Fruit fly (Drosophila melanogaster) whole organism, embryonic: ENCODE measurements around the gene CG32448.

Experiments used
- Abd-B ChIP-seq: fragments of 200-800 bp; sonication (Bioruptor generic); optimal IDR thresholded peaks from 2 replicates; lab custom pipeline; 2018; ENCODE audit warnings: missing biosample characterization, mild to moderate bottlenecking, missing genetic modification characterization, moderate library complexity
- Ada2b ChIP-seq: fragments of 200-800 bp; sonication (Bioruptor generic); IDR thresholded peaks from 2 replicates; pipeline ENCODE4 v1.3.6; 2022; ENCODE audit warnings: missing biosample characterization, missing genetic modification characterization
- Awh ChIP-seq: fragments of 200-800 bp; sonication (Bioruptor generic); IDR thresholded peaks from 2 replicates; pipeline ENCODE4, ENCODE4 v1.3.6; 2022; ENCODE audit warnings: missing biosample characterization, missing genetic modification characterization
- CG10959 ChIP-seq: fragments of 200-800 bp; sonication (Bioruptor generic); IDR thresholded peaks from 2 replicates; pipeline ENCODE4 v1.3.6; 2022; ENCODE audit warnings: missing biosample characterization, missing genetic modification characterization
- CG11723 ChIP-seq: fragments of 200-800 bp; sonication (Bioruptor generic); optimal IDR thresholded peaks from 2 replicates; lab custom pipeline; 2017; ENCODE audit warnings: missing biosample characterization, mild to moderate bottlenecking, missing genetic modification characterization
- CG12942 ChIP-seq: fragments of 200-800 bp; sonication (Bioruptor generic); optimal IDR thresholded peaks from 3 replicates; lab custom pipeline; 2016; ENCODE audit warnings: missing biosample characterization, missing genetic modification characterization
- CG13123 ChIP-seq: fragments of 200-800 bp; sonication (Bioruptor generic); optimal IDR thresholded peaks from 2 replicates; lab custom pipeline; 2016; ENCODE audit warnings: missing biosample characterization, missing genetic modification characterization
- CG13287 ChIP-seq: fragments of 200-800 bp; sonication (Bioruptor generic); IDR thresholded peaks from 2 replicates; pipeline ENCODE4 v1.3.6; 2022; ENCODE audit warnings: missing biosample characterization, missing genetic modification characterization; ENCODE audit not compliant: partially characterized antibody
- CG14441 ChIP-seq: fragments of 200-800 bp; sonication (Bioruptor generic); IDR thresholded peaks from 2 replicates; pipeline ENCODE4 v1.3.6; 2022; ENCODE audit warnings: missing biosample characterization, missing genetic modification characterization
- CG15269 ChIP-seq: fragments of 200-800 bp; sonication (Bioruptor generic); optimal IDR thresholded peaks from 2 replicates; lab custom pipeline; 2018; ENCODE audit warnings: missing biosample characterization, mild to moderate bottlenecking, missing genetic modification characterization, moderate library complexity
- CG15479 ChIP-seq: fragments of 200-800 bp; sonication (Bioruptor generic); optimal IDR thresholded peaks from 3 replicates; lab custom pipeline; 2019; ENCODE audit warnings: missing biosample characterization, mild to moderate bottlenecking, missing genetic modification characterization, moderate library complexity
- CG1602 ChIP-seq: fragments of 200-800 bp; sonication (Bioruptor generic); optimal IDR thresholded peaks from 3 replicates; lab custom pipeline; 2016; ENCODE audit warnings: missing biosample characterization, missing genetic modification characterization
- CG16815 ChIP-seq: fragments of 200-800 bp; sonication (Bioruptor generic); optimal IDR thresholded peaks from 3 replicates; lab custom pipeline; 2017; ENCODE audit warnings: missing biosample characterization, mild to moderate bottlenecking, missing genetic modification characterization
- CG2116 ChIP-seq: fragments of 200-800 bp; sonication (Bioruptor generic); optimal IDR thresholded peaks from 3 replicates; lab custom pipeline; 2018; ENCODE audit warnings: missing biosample characterization, mild to moderate bottlenecking, missing genetic modification characterization
- CG2199 ChIP-seq: fragments of 200-800 bp; sonication (Bioruptor generic); IDR thresholded peaks from 3 replicates; pipeline ENCODE4 v1.3.6; 2022; ENCODE audit warnings: missing biosample characterization, missing genetic modification characterization
- CG31441 ChIP-seq: fragments of 200-800 bp; sonication (Bioruptor generic); IDR thresholded peaks from 2 replicates; pipeline ENCODE4 v1.3.6; 2022; ENCODE audit warnings: missing biosample characterization, missing genetic modification characterization
- CG3407 ChIP-seq: fragments of 200-800 bp; sonication (Bioruptor generic); optimal IDR thresholded peaks from 2 replicates; lab custom pipeline; 2018; ENCODE audit warnings: missing biosample characterization, mild to moderate bottlenecking, missing genetic modification characterization
- CG3726 ChIP-seq: fragments of 200-800 bp; sonication (Bioruptor generic); IDR thresholded peaks from 3 replicates; pipeline ENCODE4, ENCODE4 v1.3.6; 2022; ENCODE audit warnings: missing biosample characterization, missing genetic modification characterization
- CG5180 ChIP-seq: fragments of 200-800 bp; sonication (Bioruptor generic); optimal IDR thresholded peaks from 3 replicates; lab custom pipeline; 2017; ENCODE audit warnings: missing biosample characterization, missing genetic modification characterization, mild to moderate bottlenecking, moderate library complexity, missing genetic modification reagents
- CG6272 ChIP-seq: fragments of 200-800 bp; sonication (Bioruptor generic); IDR thresholded peaks from 2 replicates; pipeline ENCODE4 v1.3.6; 2022; ENCODE audit warnings: missing biosample characterization, missing genetic modification characterization
- CG6689 ChIP-seq: fragments of 200-800 bp; sonication (Bioruptor generic); IDR thresholded peaks from 2 replicates; pipeline ENCODE4 v1.3.6; 2022; ENCODE audit warnings: missing biosample characterization, missing genetic modification characterization
- CG8290 ChIP-seq, 3 experiments: fragments of 200-800 bp; sonication (Bioruptor generic); optimal IDR thresholded peaks; 2 replicates each; lab custom pipeline; 2016 to 2019; ENCODE audit warnings: missing biosample characterization in 3 of 3, missing genetic modification characterization in 3 of 3, mild to moderate bottlenecking in 2 of 3, moderate library complexity in 1 of 3
- CG8924 ChIP-seq: fragments of 200-800 bp; optimal IDR thresholded peaks from 3 replicates; lab custom pipeline; 2019; ENCODE audit warnings: missing biosample characterization, mild to moderate bottlenecking, missing genetic modification characterization, moderate library complexity
- Chrac-16 ChIP-seq: fragments of 200-800 bp; sonication (Bioruptor generic); optimal IDR thresholded peaks from 3 replicates; lab custom pipeline; 2016; ENCODE audit warnings: missing biosample characterization, missing genetic modification characterization
- Dp ChIP-seq: fragments of 200-800 bp; sonication (Bioruptor generic); optimal IDR thresholded peaks from 2 replicates; lab custom pipeline; 2018; ENCODE audit warnings: missing biosample characterization, mild to moderate bottlenecking, missing genetic modification characterization, moderate library complexity
- HLH3B ChIP-seq: fragments of 200-800 bp; sonication (Bioruptor generic); IDR thresholded peaks from 2 replicates; pipeline ENCODE4 v1.3.6; 2022; ENCODE audit warnings: missing biosample characterization, missing genetic modification characterization
- Hr78 ChIP-seq, 2 experiments: fragments of 200-800 bp in 1 of 2; fragments of >200 bp in 1 of 2; sonication (Bioruptor generic) in 1 of 2; optimal IDR thresholded peaks; 2 replicates each; lab custom pipeline; 2017 to 2019; ENCODE audit warnings: missing biosample characterization in 2 of 2, missing genetic modification characterization in 2 of 2, mild to moderate bottlenecking in 1 of 2, moderate library complexity in 1 of 2
- Lhr ChIP-seq: fragments of 200-800 bp; sonication (Bioruptor generic); optimal IDR thresholded peaks from 3 replicates; lab custom pipeline; 2017; ENCODE audit warnings: mild to moderate bottlenecking, missing biosample characterization, missing genetic modification reagents, missing genetic modification characterization
- Lim3 ChIP-seq: fragments of 200-800 bp; sonication (Bioruptor generic); IDR thresholded peaks from 2 replicates; pipeline ENCODE4 v1.3.6; 2022; ENCODE audit warnings: missing biosample characterization, missing genetic modification characterization
- MBD-R2 ChIP-seq: fragments of 200-800 bp; sonication (Bioruptor generic); IDR thresholded peaks from 2 replicates; pipeline ENCODE4 v1.3.6; 2022; ENCODE audit warnings: missing biosample characterization, missing genetic modification characterization
- Med ChIP-seq: fragments of 200-800 bp; sonication (Bioruptor generic); peaks from one replicate; lab custom pipeline; 2016; ENCODE audit warnings: missing biosample characterization, missing genetic modification characterization, mild to moderate bottlenecking, inconsistent platforms, moderate library complexity
- NFAT ChIP-seq: fragments of 200-800 bp; sonication (Bioruptor generic); IDR thresholded peaks from 2 replicates; pipeline ENCODE4 v1.3.6; 2022; ENCODE audit warnings: missing biosample characterization, missing genetic modification characterization
- Nf-YA ChIP-seq: fragments of 200-800 bp; sonication (Bioruptor generic); IDR thresholded peaks from 2 replicates; pipeline ENCODE4 v1.3.6; 2022; ENCODE audit warnings: missing biosample characterization, missing genetic modification characterization
- Rfx ChIP-seq: fragments of 200-800 bp; sonication (Bioruptor generic); IDR thresholded peaks from 2 replicates; pipeline ENCODE4 v1.3.6; 2022; ENCODE audit warnings: missing biosample characterization, missing genetic modification characterization
- Vsx1 ChIP-seq: fragments of 200-800 bp; sonication (Bioruptor generic); optimal IDR thresholded peaks from 2 replicates; lab custom pipeline; 2017; ENCODE audit warnings: missing biosample characterization, mild to moderate bottlenecking, missing genetic modification characterization, missing genetic modification reagents
- Xrp1 ChIP-seq: fragments of 200-800 bp; sonication (Bioruptor generic); IDR thresholded peaks from 2 replicates; pipeline ENCODE4 v1.3.6; 2022; ENCODE audit warnings: missing biosample characterization, missing genetic modification characterization
- btn ChIP-seq: fragments of 200-800 bp; sonication (Bioruptor generic); optimal IDR thresholded peaks from 2 replicates; lab custom pipeline; 2016; ENCODE audit warnings: missing biosample characterization, missing genetic modification characterization
- cato ChIP-seq: fragments of 200-800 bp; sonication (Bioruptor generic); optimal IDR thresholded peaks from 2 replicates; lab custom pipeline; 2016; ENCODE audit warnings: missing biosample characterization, missing genetic modification characterization, borderline replicate concordance
- crol ChIP-seq: fragments of 200-800 bp; sonication (Bioruptor generic); IDR thresholded peaks from 2 replicates; pipeline ENCODE4 v1.3.6; 2022; ENCODE audit warnings: missing biosample characterization, missing genetic modification characterization
- dpn ChIP-seq, 2 experiments: fragments of 200-800 bp; sonication (Bioruptor generic); optimal IDR thresholded peaks; 3 replicates each; lab custom pipeline; 2016; ENCODE audit warnings: missing biosample characterization in 2 of 2, missing genetic modification characterization in 2 of 2
- fru ChIP-seq: fragments of >200 bp; optimal IDR thresholded peaks from 2 replicates; lab custom pipeline; 2017
- gem ChIP-seq: fragments of 200-800 bp; sonication (Bioruptor generic); optimal IDR thresholded peaks from 2 replicates; lab custom pipeline; 2019; ENCODE audit warnings: missing biosample characterization, mild to moderate bottlenecking, missing genetic modification characterization, moderate library complexity
- psq ChIP-seq: fragments of 200-800 bp; sonication (Bioruptor generic); optimal IDR thresholded peaks from 2 replicates; lab custom pipeline; 2017; ENCODE audit warnings: missing biosample characterization, missing genetic modification characterization
- row ChIP-seq: fragments of 200-800 bp; sonication (Bioruptor generic); IDR thresholded peaks from 3 replicates; pipeline ENCODE4 v1.3.6; 2022; ENCODE audit warnings: missing biosample characterization, missing genetic modification characterization
- sim ChIP-seq: fragments of 200-800 bp; sonication (Bioruptor generic); IDR thresholded peaks from 2 replicates; pipeline ENCODE4 v1.3.6; 2022; ENCODE audit warnings: missing biosample characterization, missing genetic modification characterization
- slbo ChIP-seq: fragments of 200-800 bp; sonication (Bioruptor generic); IDR thresholded peaks from 2 replicates; pipeline ENCODE4 v1.3.6; 2022; ENCODE audit warnings: missing biosample characterization, missing genetic modification characterization
- ttk ChIP-seq: fragments of 200-800 bp; sonication (Bioruptor generic); IDR thresholded peaks from 2 replicates; pipeline ENCODE4 v2.1.2; 2022; ENCODE audit warnings: missing biosample characterization, missing genetic modification characterization
- wdn ChIP-seq: fragments of 200-800 bp; sonication (Bioruptor generic); IDR thresholded peaks from 2 replicates; pipeline ENCODE4 v1.3.6; 2022; ENCODE audit warnings: missing biosample characterization, missing genetic modification characterization
- zf30C ChIP-seq: fragments of 200-800 bp; sonication (Bioruptor generic); optimal IDR thresholded peaks from 3 replicates; lab custom pipeline; 2018; ENCODE audit warnings: missing biosample characterization, mild to moderate bottlenecking, missing genetic modification characterization

CG32448 gene

DNA sequence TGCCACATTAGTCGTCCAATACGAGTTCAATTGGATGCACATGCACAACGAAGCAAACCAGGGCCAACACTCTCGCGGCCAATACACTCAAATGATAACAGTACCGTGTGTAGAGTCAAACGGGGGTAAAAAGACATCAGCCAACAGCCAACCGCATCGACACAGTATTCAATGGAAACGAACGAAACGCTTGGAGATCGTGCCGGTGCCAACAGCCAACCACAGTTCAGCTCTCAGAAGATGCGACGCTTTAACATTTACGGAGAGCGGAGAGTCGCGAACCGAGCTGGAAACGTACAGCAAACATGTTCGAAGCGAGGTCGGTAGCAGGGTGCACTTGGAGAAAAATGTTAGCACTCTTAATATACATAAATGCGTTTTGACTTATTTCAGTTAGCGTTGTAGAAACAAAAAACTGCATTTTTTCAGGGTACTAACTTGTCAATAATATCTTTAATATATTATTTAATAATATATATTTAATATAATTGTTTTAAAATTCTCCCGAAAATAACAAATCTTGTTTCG lies 20.2 kb downstream of the CG32448 start (continued):
- TF ChIP-seq row (GFP tag; lab: Robert Waterston, UW) (peak; percentile 86; the same call in 2 of the 3 replicates), Hr78 (GFP tag; optimal IDR thresholded peaks at IDR 0.05; lab: Kevin White, UChicago) (peak in 1 of 2 experiments; percentile 49), Chrac-16 (GFP tag; lab: Kevin White, UChicago) (peak; percentile 46), CG15269 (tag; lab: Kevin White, UChicago) (no peak), CG1602 (GFP tag; lab: Kevin White, UChicago) (peak; percentile 59), psq (GFP tag; lab: Kevin White, UChicago) (peak; percentile 44), Abd-B (GFP tag; lab: Kevin White, UChicago) (peak; percentile 22), CG14441 (peak; percentile 69), Xrp1 (GFP tag; lab: Robert Waterston, UW) (peak; percentile 86), CG16815 (GFP tag; lab: Kevin White, UChicago) (peak; percentile 31), CG6272 (GFP tag; lab: Robert Waterston, UW) (no peak), Awh (peak; percentile 52; the same call in 1 of the 2 replicates), CG2199 (GFP tag; lab: Robert Waterston, UW) (0 out of 3 replicates have a peak, but pooled peaks have one; percentile 9), cato (peak; percentile 3), zf30C (GFP tag; lab: Kevin White, UChicago) (peak; percentile 95), CG8290 (GFP tag; optimal IDR thresholded peaks at IDR 0.05; lab: Kevin White, UChicago) (peak; percentile 58), CG8290 (tag; optimal IDR thresholded peaks at IDR 0.05; lab: Kevin White, UChicago) (no peak), Nf-YA (GFP tag; lab: Robert Waterston, UW) (peak; percentile 71), NFAT (peak; percentile 44; the same call in 1 of the 2 replicates), Vsx1 (GFP tag; lab: Kevin White, UChicago) (peak; percentile 59), CG10959 (GFP tag; lab: Robert Waterston, UW) (peak; percentile 63), CG3407 (GFP tag; lab: Kevin White, UChicago) (peak; percentile 25), CG6689 (GFP tag; lab: Robert Waterston, UW) (peak; percentile 63), slbo (GFP tag; lab: Robert Waterston, UW) (peak; percentile 70), CG15479 (GFP tag; lab: Kevin White, UChicago) (no peak), MBD-R2 (GFP tag; lab: Robert Waterston, UW) (0 out of 2 replicates have a peak, but pooled peaks have one; percentile 38), btn (GFP tag; lab: Kevin White, UChicago) (no peak), CG12942 (GFP tag; lab: Kevin White, UChicago) (peak; percentile 27), Rfx (peak; percentile 69; the same call in 1 of the 2 replicates), HLH3B (GFP tag; lab: Robert Waterston, UW) (0 out of 2 replicates have a peak, but pooled peaks have one; percentile 44), CG3726 (GFP tag; lab: Robert Waterston, UW) (0 out of 3 replicates have a peak, but pooled peaks have one; percentile 17), dpn (GFP tag; optimal IDR thresholded peaks at IDR 0.05; lab: Kevin White, UChicago) (peak in 1 of 2 experiments; percentile 66), ttk (GFP tag; lab: Robert Waterston, UW) (peak; percentile 40; the same call in 1 of the 2 replicates), crol (no peak), CG31441 (GFP tag; lab: Robert Waterston, UW) (peak; percentile 82), CG2116 (peak; percentile 28), CG13287 (GFP tag; lab: Robert Waterston, UW) (no peak), Ada2b (GFP tag; lab: Robert Waterston, UW) (peak; percentile 61; the same call in 1 of the 2 replicates), Med (GFP tag; lab: Kevin White, UChicago) (peak; percentile 83), CG5180 (GFP tag; lab: Kevin White, UChicago) (peak; percentile 98), CG13123 (GFP tag; lab: Kevin White, UChicago) (peak; percentile 44), Lhr (GFP tag; lab: Kevin White, UChicago) (peak; percentile 1), gem (tag; lab: Kevin White, UChicago) (peak; percentile 87), Lim3 (0 out of 2 replicates have a peak, but pooled peaks have one; percentile 17), sim (GFP tag; lab: Robert Waterston, UW) (peak; percentile 59; the same call in 1 of the 2 replicates), CG11723 (GFP tag; lab: Kevin White, UChicago) (peak; percentile 47), Dp (no peak), wdn (GFP tag; lab: Robert Waterston, UW) (0 out of 2 replicates have a peak, but pooled peaks have one; percentile 30), CG8924 (peak; percentile 71), fru (lab: Kevin White, UChicago) (no peak)
